Fruit fly (Drosophila melanogaster): Measurements from ENCODE around the gene mnb.

Gene mnb

dm6 chrX:17826807-17827703 lies 60.0 kb downstream of the mnb start, which contains the start of gene Socs16D:
Gene Socs16D, minus strand, starts transcription at chrX:17827564.
- TF ChIP-seq Sin3A (optimal IDR thresholded peaks at IDR 0.05) (no peak), insv (optimal IDR thresholded peaks at IDR 0.05) (peak; percentile 100)

dm6 chrX:17821466-17821865 lies 65.6 kb downstream of the mnb start:
- TF ChIP-seq ttk (optimal IDR thresholded peaks at IDR 0.05) (no peak), h (optimal IDR thresholded peaks at IDR 0.05) (no peak), psq (optimal IDR thresholded peaks at IDR 0.05) (no peak), Sin3A (optimal IDR thresholded peaks at IDR 0.05) (no peak), insv (optimal IDR thresholded peaks at IDR 0.05) (no peak), Myc (optimal IDR thresholded peaks at IDR 0.05) (no peak)

dm6 chrX:17820252-17820651 lies 66.8 kb downstream of the mnb start:
- TF ChIP-seq psq (optimal IDR thresholded peaks at IDR 0.05) (no peak), Myc (optimal IDR thresholded peaks at IDR 0.05) (no peak), Sin3A (optimal IDR thresholded peaks at IDR 0.05) (no peak), h (optimal IDR thresholded peaks at IDR 0.05) (no peak), ttk (optimal IDR thresholded peaks at IDR 0.05) (no peak), insv (optimal IDR thresholded peaks at IDR 0.05) (no peak)

dm6 chrX:17819635-17820139 lies 67.3 kb downstream of the mnb start, which contains the start of gene CG12986:
Gene CG12986, minus strand, starts transcription at chrX:17819685.
- TF ChIP-seq ttk (optimal IDR thresholded peaks at IDR 0.05) (no peak), psq (optimal IDR thresholded peaks at IDR 0.05) (no peak), insv (optimal IDR thresholded peaks at IDR 0.05) (no peak), h (optimal IDR thresholded peaks at IDR 0.05) (no peak), Myc (optimal IDR thresholded peaks at IDR 0.05) (no peak), Sin3A (optimal IDR thresholded peaks at IDR 0.05) (no peak)

- TF ChIP-seq insv (optimal IDR thresholded peaks at IDR 0.05) (no peak), Myc (optimal IDR thresholded peaks at IDR 0.05) (no peak), ttk (optimal IDR thresholded peaks at IDR 0.05) (no peak), h (optimal IDR thresholded peaks at IDR 0.05) (no peak), Sin3A (optimal IDR thresholded peaks at IDR 0.05) (no peak), psq (optimal IDR thresholded peaks at IDR 0.05) (no peak)
Observed at dm6 chrX:17816437-17816836, 70.6 kb downstream of the mnb start.

- TF ChIP-seq insv (optimal IDR thresholded peaks at IDR 0.05) (no peak), psq (optimal IDR thresholded peaks at IDR 0.05) (no peak), Sin3A (optimal IDR thresholded peaks at IDR 0.05) (no peak), Myc (optimal IDR thresholded peaks at IDR 0.05) (no peak), ttk (optimal IDR thresholded peaks at IDR 0.05) (no peak), h (optimal IDR thresholded peaks at IDR 0.05) (no peak)
Observed at dm6 chrX:17814783-17815182, 72.2 kb downstream of the mnb start.

Data from Kc167 (cell line).